Worm (Caenorhabditis elegans) whole organism, L4 larva: ENCODE data around the gene plp-2.

ENCODE experiments used
- ceh-82 ChIP-seq: sonication (generic microtip); optimal IDR thresholded peaks from 2 replicates; lab custom pipeline; 2017; ENCODE audit warnings: missing biosample characterization, missing genetic modification characterization
- fos-1 ChIP-seq: fragments of 150-350 bp; optimal IDR thresholded peaks from 2 replicates; lab custom pipeline; 2014; ENCODE audit warnings: missing biosample characterization, missing genetic modification characterization
- ztf-11 ChIP-seq: fragments of 150-350 bp; optimal IDR thresholded peaks from 2 replicates; lab custom pipeline; 2014; ENCODE audit warnings: missing biosample characterization, missing genetic modification characterization

ce11 chrX:14960841-14961240 lies 21.8 kb downstream of the plp-2 start:
- no peak for TF ChIP-seq fos-1
- TF ChIP-seq ztf-11 (tag; lab: Kevin White, UChicago): no peak
- TF ChIP-seq ceh-82: no peak
